Worm (Caenorhabditis elegans) whole organism, young adult: ENCODE data around the gene rnp-7.

Experiments
- B0035.1 ChIP-seq: sonication (generic microtip); optimal IDR thresholded peaks from 2 replicates; lab custom pipeline; 2016; ENCODE audit warnings: missing genetic modification characterization, mild to moderate bottlenecking, missing compliant biosample characterization, missing genotype, missing genetic modification reagents
- C06A6.2 ChIP-seq: fragments of 200-800 bp; sonication (Bioruptor generic); conservative IDR thresholded peaks from 2 replicates; pipeline ENCODE4 v1.3.6; 2022; ENCODE audit warnings: missing genetic modification characterization, missing compliant biosample characterization
- C17E4.6 ChIP-seq: fragments of 200-800 bp; sonication (Bioruptor generic); IDR thresholded peaks from 2 replicates; pipeline ENCODE4 v1.3.6; 2022; ENCODE audit warnings: missing genetic modification reagents, missing genetic modification characterization, missing compliant biosample characterization
- F10E7.11 ChIP-seq: sonication (generic microtip); optimal IDR thresholded peaks from 2 replicates; lab custom pipeline; 2017; ENCODE audit warnings: mild to moderate bottlenecking, missing genetic modification characterization, moderate library complexity, missing compliant biosample characterization
- F22D6.2 ChIP-seq: sonication (generic microtip); optimal IDR thresholded peaks from 2 replicates; lab custom pipeline; 2016; ENCODE audit warnings: mild to moderate bottlenecking, missing genetic modification characterization, missing compliant biosample characterization
- F37B4.10 ChIP-seq: fragments of 200-800 bp; sonication (Bioruptor generic); IDR thresholded peaks from 2 replicates; pipeline ENCODE4 v1.3.6; 2022; ENCODE audit warnings: missing genetic modification characterization, missing compliant biosample characterization
- F49E8.2 ChIP-seq: sonication (generic microtip); optimal IDR thresholded peaks from 3 replicates; lab custom pipeline; 2017; ENCODE audit warnings: missing genetic modification characterization, mild to moderate bottlenecking, missing compliant biosample characterization, antibody characterized with exemption, moderate library complexity; ENCODE audit not compliant: insufficient read depth
- Y56A3A.18 ChIP-seq: fragments of 200-800 bp; sonication (Bioruptor generic); IDR thresholded peaks from 2 replicates; pipeline ENCODE4 v1.3.6; 2022; ENCODE audit warnings: missing genetic modification reagents, missing genetic modification characterization, missing compliant biosample characterization
- Y79H2A.3 ChIP-seq: fragments of 200-800 bp; sonication (Bioruptor generic); conservative IDR thresholded peaks from 2 replicates; pipeline ENCODE4 v1.3.6; 2022; ENCODE audit warnings: missing genetic modification reagents, missing genetic modification characterization, missing compliant biosample characterization
- Y95B8A.8 ChIP-seq: fragments of 200-800 bp; sonication (Bioruptor generic); IDR thresholded peaks from 2 replicates; pipeline ENCODE4 v1.3.6; 2022; ENCODE audit warnings: missing genetic modification reagents, missing genetic modification characterization, missing compliant biosample characterization
- ZK185.1 ChIP-seq: sonication (generic microtip); optimal IDR thresholded peaks from 2 replicates; lab custom pipeline; 2016; ENCODE audit warnings: mild to moderate bottlenecking, missing genetic modification characterization, missing compliant biosample characterization; ENCODE audit not compliant: poor library complexity, severe bottlenecking
- ama-1 ChIP-seq, 3 experiments: fragments of 150-350 bp in 1 of 3; sonication (generic microtip) in 2 of 3; optimal IDR thresholded peaks; 2 replicates each; lab custom pipeline; 2014 to 2018; ENCODE audit warnings: missing biosample characterization in 2 of 3, missing genetic modification characterization in 2 of 3, missing genetic modification reagents in 2 of 3
- aptf-3 ChIP-seq: fragments of 200-800 bp; sonication (Bioruptor generic); IDR thresholded peaks from 2 replicates; pipeline ENCODE4 v1.3.6; 2022; ENCODE audit warnings: missing genetic modification characterization, missing compliant biosample characterization
- atf-7 ChIP-seq: sonication (generic microtip); optimal IDR thresholded peaks from 2 replicates; lab custom pipeline; 2017; ENCODE audit warnings: mild to moderate bottlenecking, missing genetic modification characterization, missing compliant biosample characterization
- ccch-3 ChIP-seq: fragments of 200-800 bp; sonication (Bioruptor generic); optimal IDR thresholded peaks from 2 replicates; lab custom pipeline; 2018; ENCODE audit warnings: mild to moderate bottlenecking, missing genetic modification characterization, missing compliant biosample characterization
- cebp-1 ChIP-seq, 2 experiments: fragments of 200-800 bp in 1 of 2; sonication (Bioruptor generic) in 1 of 2; sonication (generic microtip) in 1 of 2; IDR thresholded peaks in 1 of 2; optimal IDR thresholded peaks in 1 of 2; 2 replicates each; pipeline versions ENCODE4 v1.3.6 to Lab custom; 2017 to 2022; ENCODE audit warnings: missing compliant biosample characterization in 2 of 2, missing genetic modification characterization in 2 of 2, mild to moderate bottlenecking in 1 of 2, missing genetic modification reagents in 1 of 2, moderate library complexity in 1 of 2
- ceh-27 ChIP-seq: fragments of 200-800 bp; sonication (Bioruptor generic); optimal IDR thresholded peaks from 2 replicates; lab custom pipeline; 2018; ENCODE audit warnings: mild to moderate bottlenecking, missing genetic modification characterization, moderate library complexity, missing compliant biosample characterization
- ceh-91 ChIP-seq: fragments of 200-800 bp; sonication (Bioruptor generic); IDR thresholded peaks from 2 replicates; pipeline ENCODE4 v1.3.6; 2022; ENCODE audit warnings: missing genetic modification reagents, missing genetic modification characterization, missing compliant biosample characterization
- chd-7 ChIP-seq: sonication (generic microtip); optimal IDR thresholded peaks from 2 replicates; lab custom pipeline; 2016; ENCODE audit warnings: mild to moderate bottlenecking, missing genetic modification characterization, moderate library complexity, missing compliant biosample characterization
- die-1 ChIP-seq: sonication (generic microtip); optimal IDR thresholded peaks from 2 replicates; lab custom pipeline; 2016; ENCODE audit warnings: missing genotype, mild to moderate bottlenecking, missing genetic modification characterization, missing compliant biosample characterization
- dox-1 ChIP-seq: fragments of 200-800 bp; sonication (Bioruptor generic); IDR thresholded peaks from 2 replicates; pipeline ENCODE4 v1.3.6; 2022; ENCODE audit warnings: missing genetic modification reagents, missing genetic modification characterization, missing compliant biosample characterization
- dpff-1 ChIP-seq: sonication (generic microtip); optimal IDR thresholded peaks from 2 replicates; lab custom pipeline; 2017; ENCODE audit warnings: mild to moderate bottlenecking, missing genetic modification characterization, missing compliant biosample characterization
- efl-1 ChIP-seq: fragments of 150-350 bp; optimal IDR thresholded peaks from 2 replicates; lab custom pipeline; 2014; ENCODE audit warnings: missing biosample characterization, missing genetic modification reagents, missing genetic modification characterization
- egl-18 ChIP-seq: fragments of 200-800 bp; sonication (Bioruptor generic); IDR thresholded peaks from 2 replicates; pipeline ENCODE4 v1.3.6; 2022; ENCODE audit warnings: missing genetic modification reagents, missing genetic modification characterization, missing compliant biosample characterization
- egrh-3 ChIP-seq: fragments of 200-800 bp; sonication (Bioruptor generic); IDR thresholded peaks from 2 replicates; pipeline ENCODE4 v1.3.6; 2022; ENCODE audit warnings: missing genetic modification reagents, missing genetic modification characterization, missing compliant biosample characterization
- him-1 ChIP-seq: sonication (generic microtip); optimal IDR thresholded peaks from 2 replicates; lab custom pipeline; 2016; ENCODE audit warnings: missing genotype, missing genetic modification reagents, missing genetic modification characterization, missing compliant biosample characterization
- hsf-1 ChIP-seq: fragments of 200-800 bp; sonication (Bioruptor generic); IDR thresholded peaks from 2 replicates; pipeline ENCODE4 v1.3.6; 2022; ENCODE audit warnings: missing genetic modification reagents, missing genetic modification characterization, missing compliant biosample characterization
- let-607 ChIP-seq, 2 experiments: fragments of 200-800 bp in 1 of 2; sonication (Bioruptor generic) in 1 of 2; sonication (generic microtip) in 1 of 2; optimal IDR thresholded peaks; 2 replicates each; lab custom pipeline; 2016 to 2018; ENCODE audit warnings: mild to moderate bottlenecking in 2 of 2, missing compliant biosample characterization in 2 of 2, missing genetic modification characterization in 2 of 2, moderate library complexity in 2 of 2, missing genotype in 1 of 2
- lin-40 ChIP-seq: sonication (generic microtip); optimal IDR thresholded peaks from 2 replicates; lab custom pipeline; 2016; ENCODE audit warnings: missing genetic modification characterization, mild to moderate bottlenecking, missing compliant biosample characterization, missing genotype, missing genetic modification reagents
- lsl-1 ChIP-seq: fragments of 200-800 bp; sonication (Bioruptor generic); optimal IDR thresholded peaks from 2 replicates; lab custom pipeline; 2018; ENCODE audit warnings: mild to moderate bottlenecking, missing genetic modification characterization, moderate library complexity, missing compliant biosample characterization
- lsy-27 ChIP-seq: sonication (generic microtip); optimal IDR thresholded peaks from 2 replicates; lab custom pipeline; 2017; ENCODE audit warnings: missing genetic modification characterization, mild to moderate bottlenecking, missing compliant biosample characterization, antibody characterized with exemption, missing genotype, borderline replicate concordance; ENCODE audit not compliant: insufficient read depth
- madf-3 ChIP-seq: fragments of 200-800 bp; sonication (Bioruptor generic); IDR thresholded peaks from 2 replicates; pipeline ENCODE4 v1.3.6; 2022; ENCODE audit warnings: missing genetic modification reagents, missing genetic modification characterization, missing compliant biosample characterization
- madf-6 ChIP-seq: fragments of 200-800 bp; sonication (Bioruptor generic); IDR thresholded peaks from 2 replicates; pipeline ENCODE4 v1.3.6; 2022; ENCODE audit warnings: missing genetic modification reagents, missing genetic modification characterization, missing compliant biosample characterization
- mel-28 ChIP-seq: sonication (generic microtip); optimal IDR thresholded peaks from 2 replicates; lab custom pipeline; 2016; ENCODE audit warnings: borderline replicate concordance, mild to moderate bottlenecking, missing genetic modification characterization, missing compliant biosample characterization
- pha-4 ChIP-seq: fragments of 150-350 bp; sonication (generic microtip); optimal IDR thresholded peaks from 2 replicates; lab custom pipeline; 2014; ENCODE audit warnings: missing biosample characterization, missing genetic modification reagents, missing genetic modification characterization
- sdz-38 ChIP-seq: sonication (generic microtip); optimal IDR thresholded peaks from 2 replicates; lab custom pipeline; 2016; ENCODE audit warnings: missing genotype, missing genetic modification characterization, missing compliant biosample characterization
- sea-2 ChIP-seq: fragments of 200-800 bp; sonication (Bioruptor generic); IDR thresholded peaks from 2 replicates; pipeline ENCODE4 v1.3.6; 2022; ENCODE audit warnings: missing genetic modification characterization, missing compliant biosample characterization
- snpc-1.3 ChIP-seq: sonication (generic microtip); optimal IDR thresholded peaks from 2 replicates; lab custom pipeline; 2017; ENCODE audit warnings: missing genetic modification characterization, mild to moderate bottlenecking, missing compliant biosample characterization, antibody characterized with exemption, moderate library complexity, missing genotype, missing genetic modification reagents; ENCODE audit not compliant: insufficient read depth
- somi-1 ChIP-seq: fragments of 200-800 bp; sonication (Bioruptor generic); optimal IDR thresholded peaks from 2 replicates; lab custom pipeline; 2018; ENCODE audit warnings: mild to moderate bottlenecking, missing genetic modification characterization, missing compliant biosample characterization
- tbp1 ChIP-seq: fragments of 200-800 bp; sonication (Bioruptor generic); optimal IDR thresholded peaks from 2 replicates; lab custom pipeline; 2018; ENCODE audit warnings: mild to moderate bottlenecking, missing genetic modification characterization, missing compliant biosample characterization
- tbx-9 ChIP-seq: sonication (generic microtip); optimal IDR thresholded peaks from 2 replicates; lab custom pipeline; 2016; ENCODE audit warnings: borderline replicate concordance, missing genetic modification characterization, inconsistent platforms, missing compliant biosample characterization
- tlf-1 ChIP-seq: fragments of 200-800 bp; sonication (Bioruptor generic); optimal IDR thresholded peaks from 2 replicates; lab custom pipeline; 2018; ENCODE audit warnings: mild to moderate bottlenecking, missing genetic modification characterization, missing compliant biosample characterization
- unc-130 ChIP-seq: sonication (generic microtip); optimal IDR thresholded peaks from 2 replicates; lab custom pipeline; 2016; ENCODE audit warnings: missing genetic modification reagents, missing genetic modification characterization, missing compliant biosample characterization
- ztf-18 ChIP-seq: sonication (generic microtip); optimal IDR thresholded peaks from 2 replicates; lab custom pipeline; 2016; ENCODE audit warnings: missing genotype, mild to moderate bottlenecking, missing genetic modification characterization, missing compliant biosample characterization
- ztf-28 ChIP-seq: fragments of 200-800 bp; sonication (Bioruptor generic); IDR thresholded peaks from 2 replicates; pipeline ENCODE4 v1.3.6; 2022; ENCODE audit warnings: missing genetic modification reagents, missing genetic modification characterization, missing compliant biosample characterization

Gene rnp-7

DNA sequence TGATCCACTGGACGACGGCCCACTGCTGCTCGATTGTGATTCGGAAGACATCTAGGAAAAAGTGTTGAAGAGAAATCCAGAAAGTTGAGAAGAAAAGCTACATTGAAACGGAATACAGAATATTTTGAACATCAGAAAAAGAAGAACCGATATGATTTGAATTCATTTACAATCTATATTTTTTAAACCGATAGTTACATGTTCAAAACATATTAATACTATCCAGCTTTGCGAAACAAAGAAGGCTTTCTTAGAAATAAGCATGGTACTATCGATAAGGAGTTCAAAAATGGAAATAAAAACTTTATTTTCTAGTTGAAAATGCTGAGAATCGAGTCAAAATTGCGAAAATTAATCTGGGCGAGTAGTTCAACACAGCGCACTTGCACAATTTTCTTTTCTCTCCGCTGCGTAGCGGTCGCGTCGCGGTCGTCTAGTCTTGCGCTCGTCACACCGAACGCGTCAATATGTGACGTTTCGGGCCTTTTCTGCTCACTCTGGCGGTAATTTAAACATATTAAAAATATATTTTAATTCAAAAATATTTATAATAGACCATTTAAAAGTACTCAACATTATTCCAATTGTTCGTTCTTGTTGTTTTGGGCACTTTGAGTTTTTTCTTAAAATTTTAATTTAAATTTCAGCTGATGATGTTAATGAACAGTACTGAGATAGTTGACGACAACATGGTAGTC is 1.3 kb upstream of the rnp-7 start, which contains the start of the genes syf-2 and K04G7.1 (continued):
- TF ChIP-seq Y79H2A.3 (GFP tag; lab: Robert Waterston, UW) (0 out of 2 replicates have a peak, but pooled peaks have one; percentile 64), snpc-1.3 (tag; lab: Kevin White, UChicago) (peak; percentile 76), lin-40 (tag; lab: Kevin White, UChicago) (peak; percentile 79), F49E8.2 (tag; lab: Kevin White, UChicago) (peak; percentile 28), lsl-1 (peak; percentile 80), aptf-3 (GFP tag; lab: Robert Waterston, UW) (no peak), tbp1 (GFP tag; lab: Kevin White, UChicago) (peak; percentile 71), chd-7 (peak; percentile 31), Y56A3A.18 (no peak), tbx-9 (no peak), sea-2 (no peak), lsy-27 (no peak), madf-6 (GFP tag; lab: Robert Waterston, UW) (peak; percentile 78), dox-1 (GFP tag; lab: Robert Waterston, UW) (peak; percentile 95), C06A6.2 (GFP tag; lab: Robert Waterston, UW) (peak; percentile 73; the same call in 1 of the 2 replicates), mel-28 (tag; lab: Kevin White, UChicago) (no peak), ccch-3 (GFP tag; lab: Kevin White, UChicago) (no peak), cebp-1 (GFP tag; IDR thresholded peaks at IDR 0.05; lab: Robert Waterston, UW) (peak; percentile 69), cebp-1 (tag; optimal IDR thresholded peaks at IDR 0.05; lab: Kevin White, UChicago) (peak; percentile 87), somi-1 (peak; percentile 12), F10E7.11 (tag; lab: Kevin White, UChicago) (no peak), pha-4 (tag; lab: Kevin White, UChicago) (peak; percentile 92), efl-1 (GFP tag; lab: Kevin White, UChicago) (peak; percentile 82), egrh-3 (GFP tag; lab: Robert Waterston, UW) (no peak), unc-130 (GFP tag; lab: Kevin White, UChicago) (peak; percentile 62), ama-1 (optimal IDR thresholded peaks at IDR 0.05; lab: Kevin White, UChicago) (no peak), ama-1 (GFP tag; optimal IDR thresholded peaks at IDR 0.05; lab: Kevin White, UChicago) (no peak), ztf-28 (GFP tag; lab: Robert Waterston, UW) (no peak), ceh-91 (peak; percentile 72; the same call in 1 of the 2 replicates), egl-18 (GFP tag; lab: Robert Waterston, UW) (no peak), C17E4.6 (GFP tag; lab: Robert Waterston, UW) (peak; percentile 89), hsf-1 (GFP tag; lab: Robert Waterston, UW) (peak; percentile 62; the same call in 1 of the 2 replicates), madf-3 (GFP tag; lab: Robert Waterston, UW) (peak; percentile 100), tlf-1 (peak; percentile 89), let-607 (tag; optimal IDR thresholded peaks at IDR 0.05; lab: Kevin White, UChicago) (peak; percentile 65 to 78), dpff-1 (tag; lab: Kevin White, UChicago) (no peak), B0035.1 (tag; lab: Kevin White, UChicago) (no peak), F37B4.10 (GFP tag; lab: Robert Waterston, UW) (no peak), ceh-27 (GFP tag; lab: Kevin White, UChicago) (peak; percentile 69), sdz-38 (tag; lab: Kevin White, UChicago) (no peak), die-1 (tag; lab: Kevin White, UChicago) (no peak), atf-7 (tag; lab: Kevin White, UChicago) (peak; percentile 35), him-1 (tag; lab: Kevin White, UChicago) (peak; percentile 32), ztf-18 (tag; lab: Kevin White, UChicago) (peak; percentile 97), Y95B8A.8 (GFP tag; lab: Robert Waterston, UW) (peak; percentile 84; the same call in 1 of the 2 replicates), F22D6.2 (tag; lab: Kevin White, UChicago) (no peak), ZK185.1 (tag; lab: Kevin White, UChicago) (peak; percentile 64)
